Worm (Caenorhabditis elegans) whole organism, L3 larva: ENCODE data around the gene B0218.5.

Source experiments
- ZK546.5 ChIP-seq: sonication (generic microtip); optimal IDR thresholded peaks from 2 replicates; lab custom pipeline; 2017; ENCODE audit warnings: missing biosample characterization, missing genetic modification characterization
- aly-2 ChIP-seq: fragments of 150-350 bp; optimal IDR thresholded peaks from 2 replicates; lab custom pipeline; 2014; ENCODE audit warnings: missing biosample characterization, missing genetic modification characterization
- ama-1 ChIP-seq: fragments of 150-350 bp; optimal IDR thresholded peaks from 2 replicates; lab custom pipeline; 2018
- ceh-16 ChIP-seq: sonication (generic microtip); optimal IDR thresholded peaks from 2 replicates; lab custom pipeline; 2017; ENCODE audit warnings: missing biosample characterization, missing genetic modification characterization
- ceh-28 ChIP-seq: fragments of 150-350 bp; optimal IDR thresholded peaks from 2 replicates; lab custom pipeline; 2014; ENCODE audit warnings: missing biosample characterization, missing genetic modification reagents, missing genetic modification characterization
- ceh-82 ChIP-seq: fragments of 150-350 bp; optimal IDR thresholded peaks from 2 replicates; lab custom pipeline; 2014; ENCODE audit warnings: missing biosample characterization, missing genetic modification characterization
- ceh-9 ChIP-seq: sonication (generic microtip); optimal IDR thresholded peaks from 2 replicates; lab custom pipeline; 2018; ENCODE audit warnings: missing biosample characterization, missing genetic modification characterization
- daf-12 ChIP-seq: fragments of 150-350 bp; optimal IDR thresholded peaks from 2 replicates; lab custom pipeline; 2014; ENCODE audit warnings: missing biosample characterization, missing genetic modification reagents, missing genetic modification characterization
- egl-27 ChIP-seq: sonication (generic microtip); optimal IDR thresholded peaks from 4 replicates; lab custom pipeline; 2017; ENCODE audit warnings: missing biosample characterization, missing genetic modification reagents, missing genetic modification characterization
- egl-5 ChIP-seq: fragments of 150-350 bp; optimal IDR thresholded peaks from 2 replicates; lab custom pipeline; 2017; ENCODE audit warnings: missing biosample characterization, missing genetic modification reagents, missing genetic modification characterization, inconsistent platforms
- elt-1 ChIP-seq: fragments of 150-350 bp; optimal IDR thresholded peaks from 2 replicates; lab custom pipeline; 2014; ENCODE audit warnings: missing biosample characterization, missing genetic modification characterization
- elt-2 ChIP-seq: sonication (generic microtip); optimal IDR thresholded peaks from 2 replicates; lab custom pipeline; 2016; ENCODE audit warnings: missing genetic modification reagents, mild to moderate bottlenecking, missing genetic modification characterization, missing compliant biosample characterization
- eor-1 ChIP-seq, 2 experiments: fragments of 150-350 bp; optimal IDR thresholded peaks; 2 replicates each; lab custom pipeline; 2014 to 2018; ENCODE audit warnings: missing biosample characterization in 2 of 2, missing genetic modification characterization in 2 of 2
- fkh-10 ChIP-seq: sonication (generic microtip); optimal IDR thresholded peaks from 2 replicates; lab custom pipeline; 2017; ENCODE audit warnings: missing biosample characterization, missing genetic modification reagents, missing genetic modification characterization
- fkh-2 ChIP-seq: fragments of 150-350 bp; optimal IDR thresholded peaks from 2 replicates; lab custom pipeline; 2014; ENCODE audit warnings: missing biosample characterization, missing genetic modification reagents, missing genetic modification characterization
- fos-1 ChIP-seq: fragments of 150-350 bp; optimal IDR thresholded peaks from 2 replicates; lab custom pipeline; 2014; ENCODE audit warnings: missing biosample characterization, missing genetic modification characterization
- hmg-11 ChIP-seq: sonication (generic microtip); optimal IDR thresholded peaks from 2 replicates; lab custom pipeline; 2016; ENCODE audit warnings: missing genetic modification characterization, missing compliant biosample characterization
- jun-1 ChIP-seq: fragments of 150-350 bp; optimal IDR thresholded peaks from 2 replicates; lab custom pipeline; 2014; ENCODE audit warnings: missing biosample characterization, missing genetic modification reagents, missing genetic modification characterization
- lin-15B ChIP-seq: fragments of 150-350 bp; optimal IDR thresholded peaks from 2 replicates; lab custom pipeline; 2014; ENCODE audit warnings: missing biosample characterization, missing genetic modification characterization
- lin-39 ChIP-seq: fragments of 150-350 bp; optimal IDR thresholded peaks from 2 replicates; lab custom pipeline; 2018; ENCODE audit warnings: missing biosample characterization, missing genetic modification reagents, missing genetic modification characterization
- lsy-12 ChIP-seq: sonication (generic microtip); optimal IDR thresholded peaks from 2 replicates; lab custom pipeline; 2016; ENCODE audit warnings: mild to moderate bottlenecking, missing genetic modification characterization, missing compliant biosample characterization
- mdl-1 ChIP-seq: fragments of 150-350 bp; optimal IDR thresholded peaks from 2 replicates; lab custom pipeline; 2014; ENCODE audit warnings: missing biosample characterization, missing genetic modification characterization
- mml-1 ChIP-seq: fragments of 150-350 bp; sonication (generic microtip); optimal IDR thresholded peaks from 3 replicates; lab custom pipeline; 2014; ENCODE audit warnings: missing biosample characterization, missing genetic modification characterization
- nfya-1 ChIP-seq: sonication (generic microtip); optimal IDR thresholded peaks from 2 replicates; lab custom pipeline; 2017; ENCODE audit warnings: missing genetic modification characterization, mild to moderate bottlenecking, missing compliant biosample characterization, antibody characterized with exemption, moderate library complexity; ENCODE audit not compliant: insufficient read depth
- nhr-11 ChIP-seq: fragments of 150-350 bp; optimal IDR thresholded peaks from 2 replicates; lab custom pipeline; 2014; ENCODE audit warnings: missing biosample characterization, missing genetic modification characterization
- nhr-12 ChIP-seq: fragments of 150-350 bp; optimal IDR thresholded peaks from 2 replicates; lab custom pipeline; 2014; ENCODE audit warnings: missing biosample characterization, missing genetic modification characterization
- nhr-23 ChIP-seq: fragments of 150-350 bp; optimal IDR thresholded peaks from 2 replicates; lab custom pipeline; 2014; ENCODE audit warnings: missing biosample characterization, missing genetic modification reagents, missing genetic modification characterization
- nhr-237 ChIP-seq: fragments of 150-350 bp; optimal IDR thresholded peaks from 2 replicates; lab custom pipeline; 2014; ENCODE audit warnings: missing biosample characterization, missing genetic modification characterization
- nhr-25 ChIP-seq: sonication (generic microtip); optimal IDR thresholded peaks from 2 replicates; lab custom pipeline; 2017; ENCODE audit warnings: missing biosample characterization, missing genetic modification characterization
- nhr-28 ChIP-seq: fragments of 150-350 bp; optimal IDR thresholded peaks from 2 replicates; lab custom pipeline; 2014; ENCODE audit warnings: missing biosample characterization, missing genetic modification characterization
- nhr-43 ChIP-seq: sonication (generic microtip); optimal IDR thresholded peaks from 2 replicates; lab custom pipeline; 2016; ENCODE audit warnings: mild to moderate bottlenecking, missing genetic modification characterization, missing compliant biosample characterization; ENCODE audit not compliant: poor library complexity, severe bottlenecking
- nhr-67 ChIP-seq: fragments of 150-350 bp; optimal IDR thresholded peaks from 2 replicates; lab custom pipeline; 2014; ENCODE audit warnings: missing biosample characterization, missing genetic modification characterization
- nhr-76 ChIP-seq: fragments of 150-350 bp; sonication (generic microtip); optimal IDR thresholded peaks from 5 replicates; lab custom pipeline; 2014; ENCODE audit warnings: missing biosample characterization, missing genetic modification characterization
- pha-4 ChIP-seq: fragments of 150-350 bp; optimal IDR thresholded peaks from 2 replicates; lab custom pipeline; 2014; ENCODE audit warnings: missing biosample characterization, missing genetic modification reagents, missing genetic modification characterization
- pqm-1 ChIP-seq: fragments of 150-350 bp; optimal IDR thresholded peaks from 2 replicates; lab custom pipeline; 2017; ENCODE audit warnings: missing biosample characterization, missing genetic modification characterization, inconsistent platforms
- skn-1 ChIP-seq: fragments of 150-350 bp; optimal IDR thresholded peaks from 2 replicates; lab custom pipeline; 2014; ENCODE audit warnings: missing biosample characterization, missing genetic modification characterization
- snpc-4 ChIP-seq: fragments of 150-350 bp; optimal IDR thresholded peaks from 2 replicates; lab custom pipeline; 2014; ENCODE audit warnings: missing biosample characterization, missing genetic modification characterization
- tbx-2 ChIP-seq: sonication (generic microtip); optimal IDR thresholded peaks from 2 replicates; lab custom pipeline; 2016; ENCODE audit warnings: mild to moderate bottlenecking, missing genetic modification characterization, missing compliant biosample characterization
- unc-39 ChIP-seq: sonication (generic microtip); optimal IDR thresholded peaks from 4 replicates; lab custom pipeline; 2017; ENCODE audit warnings: missing biosample characterization, missing genetic modification characterization
- zag-1 ChIP-seq: fragments of 150-350 bp; optimal IDR thresholded peaks from 2 replicates; lab custom pipeline; 2014; ENCODE audit warnings: missing biosample characterization, missing genetic modification characterization
- ztf-4 ChIP-seq: fragments of 150-350 bp; optimal IDR thresholded peaks from 2 replicates; lab custom pipeline; 2014; ENCODE audit warnings: missing biosample characterization, missing genetic modification characterization

Gene B0218.5

ce11 chrIV:8133536-8133935, 23.5 kb downstream of the B0218.5 start, which contains the start of gene sph-1:
sph-1 (minus strand) TSS chrIV:8133558.
- TF ChIP-seq eor-1 (tag; optimal IDR thresholded peaks at IDR 0.05; lab: Kevin White, UChicago) (no peak), lin-15B (tag; lab: Kevin White, UChicago) (no peak), lsy-12 (tag; lab: Kevin White, UChicago) (no peak), mdl-1 (tag; lab: Kevin White, UChicago) (no peak), nhr-67 (tag; lab: Kevin White, UChicago) (no peak), elt-2 (peak; percentile 73), jun-1 (tag; lab: Kevin White, UChicago) (peak; percentile 21), nfya-1 (peak; percentile 25), nhr-43 (tag; lab: Kevin White, UChicago) (peak; percentile 47), nhr-12 (no peak), aly-2 (tag; lab: Kevin White, UChicago) (no peak), hmg-11 (no peak), egl-27 (peak; percentile 55), lin-39 (tag; lab: Kevin White, UChicago) (no peak), mml-1 (tag; lab: Kevin White, UChicago) (no peak), egl-5 (no peak), snpc-4 (no peak), nhr-76 (tag; lab: Kevin White, UChicago) (no peak), ceh-28 (peak; percentile 59), pqm-1 (tag; lab: Kevin White, UChicago) (peak; percentile 55), ceh-9 (tag; lab: Kevin White, UChicago) (no peak), zag-1 (tag; lab: Kevin White, UChicago) (no peak), daf-12 (tag; lab: Kevin White, UChicago) (no peak), nhr-237 (tag; lab: Kevin White, UChicago) (no peak), elt-1 (no peak), tbx-2 (tag; lab: Kevin White, UChicago) (no peak), pha-4 (tag; lab: Kevin White, UChicago) (peak; percentile 94), ceh-16 (tag; lab: Kevin White, UChicago) (no peak), fkh-2 (no peak), nhr-28 (tag; lab: Kevin White, UChicago) (no peak), nhr-23 (peak; percentile 36)

ce11 chrIV:8130131-8130611, 26.9 kb downstream of the B0218.5 start, which contains the start of the genes ndub-11 and moc-3:
ndub-11 (minus strand) TSS chrIV:8130231.
moc-3 (plus strand) TSS chrIV:8130561.
- no peak for TF ChIP-seq skn-1
- TF ChIP-seq ceh-82 (tag; lab: Kevin White, UChicago): no peak
- no peak for TF ChIP-seq lin-39 (tag; lab: Kevin White, UChicago)
- TF ChIP-seq tbx-2 (tag; lab: Kevin White, UChicago): no peak
- TF ChIP-seq unc-39 (tag; lab: Kevin White, UChicago): no peak
- no peak for TF ChIP-seq ztf-4 (tag; lab: Kevin White, UChicago)
- TF ChIP-seq nhr-11 (tag; lab: Kevin White, UChicago): no peak
- no peak for TF ChIP-seq mdl-1 (tag; lab: Kevin White, UChicago)
- peak; percentile 12 for TF ChIP-seq snpc-4
- TF ChIP-seq eor-1 (tag; optimal IDR thresholded peaks at IDR 0.05; lab: Kevin White, UChicago): no peak
- TF ChIP-seq daf-12 (tag; lab: Kevin White, UChicago): no peak
- TF ChIP-seq egl-27: no peak
- TF ChIP-seq ama-1 (lab: Kevin White, UChicago): no peak
- no peak for TF ChIP-seq hmg-11
- peak; percentile 11 for TF ChIP-seq nfya-1

DNA sequence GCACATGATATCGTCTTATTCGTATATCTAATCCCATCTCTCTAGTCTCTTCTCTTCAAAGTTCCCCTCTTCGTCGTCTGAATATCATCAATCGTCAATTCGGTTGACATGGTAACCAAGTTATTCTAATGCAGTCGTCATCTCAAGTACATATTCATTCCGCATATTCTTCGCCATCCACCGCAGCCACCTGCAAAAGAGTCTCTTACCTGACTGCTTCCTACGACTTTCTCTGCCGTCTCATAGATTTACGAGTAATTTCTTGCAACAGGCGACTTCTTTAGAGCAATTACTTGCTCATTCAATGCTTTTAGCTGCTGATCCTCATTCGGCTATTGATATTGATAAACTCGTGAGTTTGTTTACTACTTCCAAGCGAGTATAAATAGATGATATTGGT, 29.6 kb downstream of the B0218.5 start:
- no peak for TF ChIP-seq hmg-11
- no peak for TF ChIP-seq nhr-237 (tag; lab: Kevin White, UChicago)
- TF ChIP-seq nhr-11 (tag; lab: Kevin White, UChicago): no peak

DNA sequence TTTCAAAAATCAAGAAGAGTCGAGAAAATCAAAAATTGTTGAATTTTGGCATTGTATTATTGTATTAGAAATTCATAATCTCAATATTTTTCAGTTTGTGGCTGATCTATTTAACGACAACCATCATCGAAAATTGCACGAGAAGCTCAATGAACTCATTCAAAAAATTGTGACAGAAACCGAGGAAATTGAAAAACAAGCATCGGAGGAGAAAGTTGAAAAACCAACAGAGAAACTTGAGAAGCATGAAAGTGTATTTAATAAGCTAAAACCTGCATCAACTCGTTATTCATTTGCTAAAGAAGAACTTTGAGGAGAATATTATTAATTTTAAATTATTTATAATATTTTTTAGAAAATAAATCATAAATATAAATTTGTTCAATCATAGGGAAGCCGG, 30.2 kb downstream of the B0218.5 start, which contains the start of gene ceph-41:
ceph-41 (plus strand) TSS at position 301 of the 400 bp plus-strand sequence.
- TF ChIP-seq nhr-43 (tag; lab: Kevin White, UChicago) (no peak), ZK546.5 (tag; lab: Kevin White, UChicago) (no peak), fkh-10 (GFP tag; lab: Kevin White, UChicago) (no peak), elt-2 (no peak), pha-4 (tag; lab: Kevin White, UChicago) (no peak), ceh-16 (tag; lab: Kevin White, UChicago) (no peak), nhr-25 (no peak), lin-39 (tag; lab: Kevin White, UChicago) (no peak), ceh-9 (tag; lab: Kevin White, UChicago) (no peak), lsy-12 (tag; lab: Kevin White, UChicago) (no peak), pqm-1 (tag; lab: Kevin White, UChicago) (no peak), skn-1 (no peak), fos-1 (tag; lab: Kevin White, UChicago) (no peak), snpc-4 (no peak), elt-1 (no peak), zag-1 (tag; lab: Kevin White, UChicago) (no peak), aly-2 (tag; lab: Kevin White, UChicago) (no peak)
